Worm (Caenorhabditis elegans): ENCODE measurements around the gene tag-89.
"Not testable (repeated sequence)": the region's sequence is repeated elsewhere in the genome, so short reads cannot be mapped to it uniquely, and the experiment has no call there.

- TF ChIP-seq elt-2 (tag; optimal IDR thresholded peaks at IDR 0.05); ceh-9 (tag; optimal IDR thresholded peaks at IDR 0.05); unc-39 (tag; optimal IDR thresholded peaks at IDR 0.05); nhr-12 (tag; optimal IDR thresholded peaks at IDR 0.05); sea-2 (GFP tag; optimal IDR thresholded peaks at IDR 0.05); ceh-16 (tag; optimal IDR thresholded peaks at IDR 0.05): not testable (repeated sequence)
These were observed 12.7 kb downstream of the tag-89 start, which contains the start of the genes his-63 and his-64 for ce11 chrIV:11406744-11407690.

All from whole organism, L3 larva.